Fruit fly (Drosophila melanogaster) S2 (cell line): ENCODE results near the gene CG31441.

ENCODE experiments used
- CG8478 ChIP-seq: fragments of >200 bp; optimal IDR thresholded peaks from 2 replicates; lab custom pipeline; 2018
- CTCF ChIP-seq, 2 experiments: fragments of >200 bp; optimal IDR thresholded peaks; 2 replicates each; lab custom pipeline; 2018

The CG31441 gene

DNA sequence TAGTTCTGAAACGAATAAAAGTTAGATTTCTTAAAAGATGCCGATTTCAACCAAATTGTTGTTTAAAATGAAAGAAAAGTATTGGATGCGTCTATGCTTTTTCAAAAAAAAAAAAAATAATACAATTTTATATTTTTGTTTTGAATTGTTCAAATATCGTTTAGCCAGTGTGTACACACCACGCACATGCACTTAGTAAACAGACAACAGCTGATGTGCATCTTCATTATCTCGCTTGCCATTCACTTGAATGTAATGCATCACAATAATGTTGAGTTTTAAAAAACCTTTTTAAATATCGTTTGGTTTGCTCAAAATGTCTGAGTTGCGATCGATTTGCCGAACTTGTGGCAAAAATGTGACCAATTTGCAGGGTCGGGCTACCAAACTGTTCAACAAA, at the start of gene CG31441:
Gene CG31441, plus strand, starts transcription at position 246 of the 400 bp plus-strand sequence.
- TF ChIP-seq CG8478 (lab: Kevin White, UChicago) (no peak), CTCF (optimal IDR thresholded peaks at IDR 0.05; lab: Kevin White, UChicago) (no peak)

DNA sequence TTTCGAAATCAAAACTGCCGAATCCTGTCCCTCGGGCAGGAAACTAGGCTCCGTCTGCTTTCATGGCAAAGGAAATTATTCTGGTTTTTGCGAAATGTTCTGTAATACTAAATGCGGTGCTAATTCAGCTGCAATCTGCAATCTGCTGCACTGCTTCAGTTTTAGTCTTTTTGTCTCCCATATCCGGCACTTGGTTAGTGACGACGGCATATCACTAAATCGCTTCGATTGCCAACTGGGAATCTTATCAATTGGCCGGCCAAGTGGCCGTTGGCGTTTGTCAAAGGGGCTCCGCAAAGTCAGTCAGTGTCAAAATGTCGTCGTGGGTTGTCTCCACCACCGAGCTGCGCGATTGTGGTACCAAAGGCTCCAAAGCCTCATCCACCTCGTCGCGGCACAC, 40.3 kb upstream of the CG31441 start, which contains the start of gene CG18577:
Gene CG18577, plus strand, starts transcription at position 301 of the 400 bp plus-strand sequence.
- no peak for TF ChIP-seq CG8478 (lab: Kevin White, UChicago)
- no peak for TF ChIP-seq CTCF (optimal IDR thresholded peaks at IDR 0.05; lab: Kevin White, UChicago)

DNA sequence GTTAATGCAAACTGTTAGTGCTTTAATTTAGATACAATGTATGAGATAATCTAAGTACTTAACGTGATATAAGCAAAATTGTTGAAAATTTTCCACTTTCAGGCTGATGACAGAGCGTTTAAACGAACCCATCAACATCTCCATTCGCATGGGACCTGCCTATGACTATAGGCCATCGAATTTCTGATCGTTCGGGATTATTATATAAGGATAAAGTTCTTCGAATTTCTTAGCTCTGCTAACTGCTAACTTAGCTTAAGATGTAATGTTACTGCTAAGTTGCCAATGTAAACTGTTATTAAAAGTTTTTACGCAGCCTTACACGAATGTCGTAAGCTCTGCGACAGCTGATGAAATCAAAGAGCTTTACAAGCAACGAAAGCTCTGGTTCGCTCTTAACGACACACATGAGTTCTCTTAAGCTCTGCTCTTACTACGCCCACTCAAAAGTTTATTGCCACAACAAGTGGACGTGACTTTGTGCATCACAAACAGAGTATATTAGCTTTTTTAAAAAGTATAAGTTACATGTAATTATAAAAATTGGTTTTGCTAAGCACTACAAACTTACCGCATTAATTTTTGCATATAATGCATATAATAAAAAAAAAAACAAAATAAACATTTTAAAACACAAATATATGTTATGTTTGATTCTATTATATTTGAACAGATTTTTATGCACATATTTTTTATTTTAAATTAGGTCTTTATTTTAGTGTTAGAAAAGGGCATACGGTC, 39.3 kb upstream of the CG31441 start:
- no peak for TF ChIP-seq CTCF (optimal IDR thresholded peaks at IDR 0.05; lab: Kevin White, UChicago)

DNA sequence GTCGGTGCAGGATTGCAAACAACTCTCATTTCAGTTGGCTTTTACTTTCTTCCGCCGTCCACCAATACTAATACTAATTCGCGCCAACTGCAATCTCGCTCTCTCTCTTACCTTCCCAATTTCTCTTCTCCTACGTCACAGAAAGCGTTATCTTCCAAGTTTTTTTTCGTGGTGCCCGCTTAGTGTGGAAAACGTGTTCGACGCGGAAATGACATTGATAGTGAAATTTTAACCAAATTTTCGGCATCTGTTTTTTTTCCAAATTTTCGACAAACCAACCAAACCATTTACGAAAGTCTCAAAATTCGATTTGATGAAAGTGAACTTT, 38.7 kb upstream of the CG31441 start, which contains the start of gene cu:
Gene cu, plus strand, starts transcription at position 204 of the 328 bp plus-strand sequence.
- no peak for TF ChIP-seq CG8478 (lab: Kevin White, UChicago)
- TF ChIP-seq CTCF (optimal IDR thresholded peaks at IDR 0.05; lab: Kevin White, UChicago): no peak

DNA sequence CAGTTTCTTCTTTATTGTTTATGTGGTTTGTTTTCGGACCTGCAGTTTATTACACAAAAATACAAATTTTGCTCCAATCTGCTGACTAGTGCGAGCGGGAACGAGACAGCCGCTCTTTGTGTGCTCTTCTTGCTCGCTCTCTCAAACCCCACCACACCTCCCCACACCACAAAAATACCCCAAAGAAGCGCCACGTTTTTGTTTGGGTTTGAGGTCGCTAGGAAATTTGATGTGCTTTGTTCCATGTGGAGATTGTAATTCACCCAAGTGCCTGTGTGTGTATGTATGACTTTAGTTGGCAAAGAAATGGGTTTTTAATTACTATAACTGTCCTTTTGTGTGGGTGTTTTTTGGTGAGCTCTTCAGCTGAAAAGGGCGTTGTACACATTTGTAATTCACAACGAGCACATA, 38.0 kb upstream of the CG31441 start:
- no peak for TF ChIP-seq CG8478 (lab: Kevin White, UChicago)
- TF ChIP-seq CTCF (optimal IDR thresholded peaks at IDR 0.05; lab: Kevin White, UChicago): no peak

DNA sequence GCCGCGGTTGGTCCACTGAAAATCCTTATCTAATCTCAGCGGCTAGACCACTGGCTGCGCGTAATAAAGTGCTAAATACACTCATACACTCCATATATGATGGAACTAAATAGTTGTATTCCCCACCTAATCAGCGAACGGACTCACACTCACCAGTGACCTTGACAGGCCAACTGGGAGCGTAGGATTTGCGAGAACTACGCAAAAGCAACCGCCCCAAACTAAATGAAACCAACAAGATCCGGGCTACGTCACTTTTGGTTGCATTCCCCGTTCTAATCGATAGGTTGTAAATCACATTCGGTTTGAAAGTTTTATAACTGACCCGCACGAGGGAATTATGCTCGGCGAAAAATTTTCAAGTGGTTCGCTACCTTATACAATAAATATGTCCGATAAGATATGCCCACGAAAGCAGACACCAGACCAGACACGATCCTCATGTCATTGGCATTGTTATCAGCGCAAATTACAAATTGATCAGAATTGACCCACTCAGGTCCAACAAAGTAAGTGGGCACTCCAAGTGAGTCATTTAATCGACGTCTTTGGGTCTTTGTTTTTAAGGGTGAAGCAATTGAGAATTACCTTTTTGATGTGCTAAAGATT, 36.8 kb upstream of the CG31441 start:
- TF ChIP-seq CTCF (optimal IDR thresholded peaks at IDR 0.05; lab: Kevin White, UChicago) (no peak), CG8478 (lab: Kevin White, UChicago) (no peak)

DNA sequence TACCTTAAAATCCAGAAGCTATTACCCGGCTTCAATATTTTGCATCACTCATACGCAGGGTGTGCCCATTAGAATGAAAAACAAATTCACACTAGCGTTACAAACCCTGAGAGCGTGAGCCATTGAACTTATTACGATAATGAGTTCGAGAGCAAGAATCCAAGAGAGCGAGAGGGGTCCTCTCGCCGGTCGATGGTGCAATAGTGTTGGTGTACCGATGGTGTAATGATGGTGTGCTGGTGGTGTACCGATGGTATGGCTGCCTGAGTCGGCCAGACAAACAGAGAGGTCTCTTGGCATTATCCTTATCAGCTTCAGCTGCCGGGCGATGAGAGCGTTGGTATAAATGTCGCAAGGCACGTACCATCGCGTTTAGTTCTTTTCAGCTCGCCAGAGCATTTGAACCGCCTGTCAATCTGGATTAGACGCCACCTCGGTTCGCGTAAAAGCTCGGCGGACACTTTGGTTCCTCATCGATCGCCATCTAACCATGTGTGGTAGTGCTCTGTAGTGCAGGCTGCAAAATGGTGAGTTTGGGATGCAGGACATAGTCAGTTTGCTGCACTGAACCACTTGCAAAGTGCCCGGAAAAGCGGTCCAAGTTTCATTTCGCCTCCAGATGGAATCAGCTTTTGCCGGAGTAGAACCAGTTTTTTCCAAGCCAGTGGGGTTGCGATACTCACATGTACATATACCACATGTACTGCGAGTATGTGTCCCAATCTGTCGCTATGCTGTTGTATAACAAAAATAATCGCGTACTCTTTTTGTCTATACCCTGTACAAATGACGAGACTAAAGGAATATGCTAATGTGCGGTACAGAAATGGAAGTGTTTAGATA, 35.8 kb upstream of the CG31441 start:
- TF ChIP-seq CTCF (optimal IDR thresholded peaks at IDR 0.05; lab: Kevin White, UChicago) (no peak), CG8478 (lab: Kevin White, UChicago) (no peak)

DNA sequence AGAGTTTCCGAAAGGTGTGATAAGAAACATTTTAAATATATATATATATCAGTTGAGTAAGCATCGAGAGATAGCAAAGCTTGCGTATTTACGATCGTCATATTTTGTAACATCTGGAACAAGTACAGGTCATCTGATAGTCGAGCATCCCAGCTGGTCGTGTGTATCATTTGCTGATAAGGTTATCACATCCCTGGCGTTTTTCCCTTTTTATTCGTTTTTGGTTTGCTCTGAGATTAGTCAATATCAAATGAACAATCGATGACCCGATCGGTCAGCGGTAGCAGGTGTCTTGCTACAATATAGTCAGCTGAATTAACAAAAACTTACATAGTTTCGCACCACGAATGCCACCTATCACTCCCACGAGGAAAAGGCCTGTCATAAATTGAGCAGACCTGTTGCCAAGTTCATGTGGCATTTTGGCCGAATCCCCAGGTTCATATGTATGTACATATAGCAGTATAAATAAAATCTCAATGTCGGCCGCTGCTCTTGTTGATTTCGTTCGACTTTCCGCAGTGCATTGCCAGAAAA, 35.1 kb upstream of the CG31441 start:
- no peak for TF ChIP-seq CTCF (optimal IDR thresholded peaks at IDR 0.05; lab: Kevin White, UChicago)
- no peak for TF ChIP-seq CG8478 (lab: Kevin White, UChicago)

DNA sequence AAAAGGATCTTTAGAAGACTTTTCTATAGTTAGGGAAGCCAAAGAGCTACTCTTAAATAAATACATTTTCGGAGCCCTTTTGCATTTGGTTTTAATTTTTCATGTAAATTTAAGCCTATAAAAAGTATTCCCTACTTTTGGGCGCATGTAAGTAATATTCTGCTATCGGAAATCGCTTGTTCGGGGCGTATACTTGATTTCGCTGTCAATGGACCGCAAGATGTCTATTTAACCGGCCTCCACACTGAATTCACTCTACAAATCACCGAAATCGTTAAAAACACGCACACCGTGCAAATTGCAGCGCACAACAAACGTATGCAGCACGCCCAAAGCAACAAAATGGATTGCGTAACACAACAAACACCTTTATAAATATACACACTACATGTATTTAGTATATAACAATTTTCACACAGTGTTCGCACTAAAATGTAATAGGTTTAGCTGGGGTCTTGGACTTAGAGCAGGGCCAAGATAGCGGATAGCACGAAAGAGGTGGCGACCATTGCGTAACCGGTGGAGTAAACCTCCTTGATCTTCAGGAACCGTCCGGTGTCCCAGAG, 27.2 kb upstream of the CG31441 start:
- no peak for TF ChIP-seq CTCF (optimal IDR thresholded peaks at IDR 0.05; lab: Kevin White, UChicago)
- no peak for TF ChIP-seq CG8478 (lab: Kevin White, UChicago)

DNA sequence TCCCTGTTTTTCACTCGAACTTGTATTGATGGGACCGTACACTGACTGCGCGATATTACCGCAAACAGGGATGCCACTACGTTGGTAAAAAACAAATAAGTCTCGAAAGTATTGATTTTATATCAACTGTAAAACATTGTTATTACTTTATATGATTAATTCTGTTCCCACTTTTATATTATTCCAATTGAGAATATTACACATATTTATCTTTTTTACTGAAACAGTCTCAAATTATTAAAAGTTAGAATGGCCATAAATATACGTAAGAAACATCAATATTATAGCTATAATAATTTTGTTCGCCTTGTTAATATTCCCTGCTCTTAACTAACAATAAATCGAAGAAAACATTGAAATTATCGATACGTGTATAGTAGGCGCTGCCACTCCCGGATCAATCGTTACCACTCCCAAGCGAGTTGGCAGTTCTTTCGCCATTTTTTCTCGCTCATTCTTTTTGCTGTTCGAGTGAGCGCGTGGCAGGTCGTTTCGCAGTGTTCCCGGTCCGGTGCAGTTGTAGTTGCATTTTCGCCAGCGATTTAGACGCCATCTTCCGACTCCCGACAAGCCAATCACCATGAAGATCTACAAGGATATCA, 26.2 kb upstream of the CG31441 start, which contains the start of the genes SdhC and Tctp:
Gene SdhC, minus strand, starts transcription at position 49 of the 602 bp plus-strand sequence.
Gene Tctp, plus strand, starts transcription at position 447 of the 602 bp plus-strand sequence.
- TF ChIP-seq CG8478 (lab: Kevin White, UChicago) (no peak), CTCF (optimal IDR thresholded peaks at IDR 0.05; lab: Kevin White, UChicago) (no peak)

DNA sequence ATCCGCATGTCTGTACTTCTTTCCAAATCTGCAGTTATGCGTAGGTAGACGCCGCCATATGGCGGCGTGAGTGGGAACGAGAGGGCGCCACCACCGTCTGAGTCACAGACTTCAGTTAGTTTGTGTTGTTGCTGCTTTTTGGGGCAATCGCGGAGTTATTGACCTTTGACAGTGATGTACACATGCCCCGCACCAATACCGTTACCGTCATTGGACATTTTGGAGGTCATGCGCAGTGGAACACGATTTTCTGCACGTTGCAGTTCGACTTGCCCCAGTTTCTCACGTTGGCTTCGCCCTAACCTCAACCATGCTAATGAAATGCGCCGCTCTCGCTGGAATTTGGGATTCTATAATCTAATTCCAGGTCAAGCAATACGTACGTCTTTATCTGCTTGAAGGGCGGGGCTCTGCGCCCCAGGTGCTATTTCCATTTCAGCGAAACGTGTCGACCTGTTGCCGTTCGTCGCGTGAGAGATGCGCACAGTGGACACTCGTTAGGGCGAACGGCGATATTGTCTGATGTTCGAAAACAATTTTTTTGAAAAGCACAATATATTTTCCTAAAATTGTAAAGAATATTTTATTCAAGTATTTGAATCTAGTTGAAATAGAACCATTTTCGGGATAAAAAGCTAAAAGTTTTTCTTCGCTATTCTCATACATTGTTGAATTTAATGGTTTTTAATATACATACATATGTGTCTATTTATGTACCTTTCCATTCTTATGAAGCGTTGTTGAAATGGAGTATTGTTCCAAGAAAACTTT, 24.6 kb upstream of the CG31441 start:
- TF ChIP-seq CG8478 (lab: Kevin White, UChicago): no peak
- peak; percentile 31 to 42 for TF ChIP-seq CTCF (optimal IDR thresholded peaks at IDR 0.05; lab: Kevin White, UChicago)

DNA sequence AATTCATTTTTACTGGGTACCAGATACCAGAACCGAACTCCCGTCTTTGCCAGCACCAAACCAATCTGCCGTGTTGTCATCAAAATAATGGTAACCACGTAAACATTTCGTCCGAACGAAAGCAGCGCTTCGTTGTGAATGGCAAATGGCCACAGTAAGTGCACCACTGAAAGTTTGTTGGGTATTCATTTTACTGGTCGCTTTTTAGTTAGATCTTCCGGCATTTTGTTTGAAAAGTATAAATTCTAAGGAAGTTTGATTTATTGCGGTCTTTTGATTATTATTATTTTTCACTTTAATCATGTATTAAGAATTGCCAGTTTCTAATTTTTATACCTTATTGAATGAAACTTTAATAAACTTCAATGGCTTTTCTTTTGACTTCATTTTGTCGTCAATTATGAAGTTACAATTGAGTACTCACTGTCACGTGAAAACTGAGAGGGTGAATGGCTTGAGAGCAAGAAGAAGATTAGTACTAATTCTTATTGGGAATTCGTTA, 21.6 kb upstream of the CG31441 start, which contains the start of gene ZnT86D:
Gene ZnT86D, minus strand, starts transcription at position 91 of the 502 bp plus-strand sequence.
- TF ChIP-seq CG8478 (lab: Kevin White, UChicago) (no peak), CTCF (optimal IDR thresholded peaks at IDR 0.05; lab: Kevin White, UChicago) (no peak)

DNA sequence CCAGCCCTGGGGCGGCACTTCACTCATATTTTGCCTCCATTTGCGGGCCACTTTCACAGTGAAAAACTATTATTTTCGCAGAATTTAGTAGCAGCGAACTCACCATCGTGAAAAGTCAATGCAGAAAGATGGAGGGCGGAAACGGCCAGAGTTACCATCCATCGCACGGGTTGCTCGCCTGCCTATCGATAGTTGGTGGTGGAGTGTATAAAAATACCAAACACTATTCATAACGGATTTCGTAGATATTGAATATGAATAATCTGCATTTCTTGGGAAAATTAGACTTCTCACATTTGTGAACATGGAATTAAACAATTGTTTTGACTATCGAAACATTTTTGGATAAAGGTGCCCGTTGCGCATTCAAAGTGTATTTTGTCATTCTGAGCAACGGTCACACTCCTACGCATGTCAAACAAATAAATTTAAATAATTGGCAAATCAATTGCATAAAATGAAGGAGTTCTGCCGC, 19.9 kb upstream of the CG31441 start, which contains the start of the genes RpS25 and CG4820:
Gene RpS25, minus strand, starts transcription at position 132 of the 475 bp plus-strand sequence.
Gene CG4820, plus strand, starts transcription at position 380 of the 475 bp plus-strand sequence.
- TF ChIP-seq CG8478 (lab: Kevin White, UChicago): no peak
- TF ChIP-seq CTCF (optimal IDR thresholded peaks at IDR 0.05; lab: Kevin White, UChicago): peak; percentile 3 to 55
